Worm (Caenorhabditis elegans) whole organism, late embryonic: ENCODE data around the gene srg-50.

Source experiments
- F13H6.1 ChIP-seq: sonication (generic microtip); optimal IDR thresholded peaks from 2 replicates; lab custom pipeline; 2016; ENCODE audit warnings: missing genetic modification characterization, missing compliant biosample characterization
- K02D7.2 ChIP-seq: sonication (generic microtip); optimal IDR thresholded peaks from 2 replicates; lab custom pipeline; 2017; ENCODE audit warnings: mild to moderate bottlenecking, missing genetic modification characterization, missing compliant biosample characterization
- K09A11.1 ChIP-seq: sonication (generic microtip); optimal IDR thresholded peaks from 2 replicates; lab custom pipeline; 2017; ENCODE audit warnings: antibody characterized with exemption, mild to moderate bottlenecking, missing genetic modification characterization, missing compliant biosample characterization; ENCODE audit not compliant: insufficient read depth
- T23F11.4 ChIP-seq: fragments of 200-800 bp; sonication (Bioruptor generic); optimal IDR thresholded peaks from 2 replicates; lab custom pipeline; 2018; ENCODE audit warnings: mild to moderate bottlenecking, missing genetic modification characterization, missing compliant biosample characterization
- ahr-1 ChIP-seq: sonication (generic microtip); optimal IDR thresholded peaks from 2 replicates; lab custom pipeline; 2016; ENCODE audit warnings: missing genetic modification characterization, missing compliant biosample characterization
- ama-1 ChIP-seq: fragments of 150-350 bp; optimal IDR thresholded peaks from 2 replicates; lab custom pipeline; 2014
- ceh-14 ChIP-seq: sonication (generic microtip); optimal IDR thresholded peaks from 2 replicates; lab custom pipeline; 2016; ENCODE audit warnings: missing genotype, missing genetic modification characterization, missing compliant biosample characterization
- ceh-2 ChIP-seq: sonication (generic microtip); optimal IDR thresholded peaks from 2 replicates; lab custom pipeline; 2016; ENCODE audit warnings: missing genotype, missing genetic modification characterization, missing compliant biosample characterization
- ceh-22 ChIP-seq: sonication (generic microtip); optimal IDR thresholded peaks from 2 replicates; lab custom pipeline; 2017; ENCODE audit warnings: missing biosample characterization, missing genetic modification characterization
- ceh-24 ChIP-seq: sonication (generic microtip); optimal IDR thresholded peaks from 2 replicates; lab custom pipeline; 2016; ENCODE audit warnings: mild to moderate bottlenecking, missing genetic modification characterization, missing compliant biosample characterization
- ceh-30 ChIP-seq: fragments of 150-350 bp; optimal IDR thresholded peaks from 2 replicates; lab custom pipeline; 2014; ENCODE audit warnings: missing biosample characterization, missing genetic modification characterization
- ceh-31 ChIP-seq: sonication (generic microtip); optimal IDR thresholded peaks from 2 replicates; lab custom pipeline; 2016; ENCODE audit warnings: missing genetic modification characterization, missing compliant biosample characterization
- ceh-34 ChIP-seq: sonication (generic microtip); optimal IDR thresholded peaks from 2 replicates; lab custom pipeline; 2016; ENCODE audit warnings: mild to moderate bottlenecking, missing genetic modification characterization, missing compliant biosample characterization
- ceh-48 ChIP-seq: sonication (generic microtip); optimal IDR thresholded peaks from 2 replicates; lab custom pipeline; 2016; ENCODE audit warnings: missing genetic modification characterization, inconsistent platforms, missing compliant biosample characterization
- dmd-4 ChIP-seq: sonication (generic microtip); optimal IDR thresholded peaks from 2 replicates; lab custom pipeline; 2016; ENCODE audit warnings: borderline replicate concordance, missing genetic modification characterization, missing compliant biosample characterization
- dve-1 ChIP-seq: sonication (generic microtip); optimal IDR thresholded peaks from 2 replicates; lab custom pipeline; 2017; ENCODE audit warnings: antibody characterized with exemption, mild to moderate bottlenecking, missing genetic modification characterization, missing compliant biosample characterization
- elt-2 ChIP-seq: sonication (generic microtip); optimal IDR thresholded peaks from 2 replicates; lab custom pipeline; 2016; ENCODE audit warnings: missing genetic modification reagents, missing genetic modification characterization, missing compliant biosample characterization
- elt-4 ChIP-seq: sonication (generic microtip); optimal IDR thresholded peaks from 2 replicates; lab custom pipeline; 2016; ENCODE audit warnings: missing genetic modification characterization, missing compliant biosample characterization
- ets-4 ChIP-seq: sonication (generic microtip); optimal IDR thresholded peaks from 2 replicates; lab custom pipeline; 2016; ENCODE audit warnings: missing genetic modification characterization, missing compliant biosample characterization
- fax-1 ChIP-seq: sonication (generic microtip); optimal IDR thresholded peaks from 2 replicates; lab custom pipeline; 2016; ENCODE audit warnings: missing genotype, missing genetic modification characterization, missing compliant biosample characterization
- fkh-6 ChIP-seq: sonication (generic microtip); optimal IDR thresholded peaks from 2 replicates; lab custom pipeline; 2016; ENCODE audit warnings: missing genetic modification characterization, missing compliant biosample characterization
- gmeb-2 ChIP-seq: sonication (generic microtip); optimal IDR thresholded peaks from 2 replicates; lab custom pipeline; 2016; ENCODE audit warnings: missing genetic modification characterization, inconsistent platforms, missing compliant biosample characterization
- hlh-6 ChIP-seq: sonication (generic microtip); optimal IDR thresholded peaks from 2 replicates; lab custom pipeline; 2016; ENCODE audit warnings: missing genotype, missing genetic modification characterization, missing compliant biosample characterization
- hlh-8 ChIP-seq: sonication (generic microtip); optimal IDR thresholded peaks from 2 replicates; lab custom pipeline; 2016; ENCODE audit warnings: missing genotype, missing genetic modification characterization, missing compliant biosample characterization
- mec-3 ChIP-seq: sonication (generic microtip); optimal IDR thresholded peaks from 2 replicates; lab custom pipeline; 2016; ENCODE audit warnings: borderline replicate concordance, missing genetic modification characterization, missing compliant biosample characterization
- nhr-11 ChIP-seq: fragments of 150-350 bp; optimal IDR thresholded peaks from 2 replicates; lab custom pipeline; 2014; ENCODE audit warnings: missing biosample characterization, missing genetic modification characterization
- npax-4 ChIP-seq: sonication (generic microtip); optimal IDR thresholded peaks from 2 replicates; lab custom pipeline; 2016; ENCODE audit warnings: missing genetic modification characterization, missing compliant biosample characterization
- pag-3 ChIP-seq: sonication (generic microtip); optimal IDR thresholded peaks from 2 replicates; lab custom pipeline; 2016; ENCODE audit warnings: missing compliant biosample characterization, missing genetic modification characterization, borderline replicate concordance
- pat-9 ChIP-seq: fragments of 200-800 bp; sonication (Bioruptor generic); optimal IDR thresholded peaks from 2 replicates; lab custom pipeline; 2018; ENCODE audit warnings: mild to moderate bottlenecking, missing genetic modification characterization, moderate library complexity, missing compliant biosample characterization
- pax-1 ChIP-seq: fragments of 150-350 bp; optimal IDR thresholded peaks from 2 replicates; lab custom pipeline; 2014; ENCODE audit warnings: missing biosample characterization, missing genetic modification characterization
- pha-4 ChIP-seq: fragments of 150-350 bp; optimal IDR thresholded peaks from 2 replicates; lab custom pipeline; 2018; ENCODE audit warnings: missing biosample characterization, missing genetic modification reagents, missing genetic modification characterization
- pros-1 ChIP-seq: fragments of 150-350 bp; optimal IDR thresholded peaks from 2 replicates; lab custom pipeline; 2014; ENCODE audit warnings: missing biosample characterization, missing genetic modification reagents, missing genetic modification characterization
- rnt-1 ChIP-seq: sonication (generic microtip); optimal IDR thresholded peaks from 2 replicates; lab custom pipeline; 2016; ENCODE audit warnings: missing genetic modification characterization, missing compliant biosample characterization
- sox-2 ChIP-seq: fragments of 200-800 bp; sonication (Bioruptor generic); IDR thresholded peaks from 2 replicates; pipeline ENCODE4 v1.3.6; 2022; ENCODE audit warnings: missing genetic modification reagents, missing genetic modification characterization, missing compliant biosample characterization
- syd-9 ChIP-seq: sonication (generic microtip); optimal IDR thresholded peaks from 2 replicates; lab custom pipeline; 2016; ENCODE audit warnings: mild to moderate bottlenecking, missing genetic modification characterization, moderate library complexity, missing compliant biosample characterization
- tbx-2 ChIP-seq: sonication (generic microtip); optimal IDR thresholded peaks from 2 replicates; lab custom pipeline; 2016; ENCODE audit warnings: missing genetic modification characterization, missing compliant biosample characterization
- tbx-7 ChIP-seq: sonication (generic microtip); optimal IDR thresholded peaks from 2 replicates; lab custom pipeline; 2016; ENCODE audit warnings: missing genotype, missing genetic modification characterization, missing compliant biosample characterization
- unc-3 ChIP-seq, 2 experiments: fragments of 200-800 bp in 1 of 2; sonication (Bioruptor generic) in 1 of 2; sonication (generic microtip) in 1 of 2; conservative IDR thresholded peaks in 1 of 2; optimal IDR thresholded peaks in 1 of 2; 2 replicates each; pipeline versions ENCODE4 v1.3.6 to Lab custom; 2016 to 2022; ENCODE audit warnings: missing compliant biosample characterization in 2 of 2, missing genetic modification characterization in 2 of 2, missing genetic modification reagents in 1 of 2
- unc-86 ChIP-seq: sonication (generic microtip); optimal IDR thresholded peaks from 2 replicates; lab custom pipeline; 2016; ENCODE audit warnings: missing genetic modification characterization, missing compliant biosample characterization
- zip-5 ChIP-seq: sonication (generic microtip); optimal IDR thresholded peaks from 2 replicates; lab custom pipeline; 2016; ENCODE audit warnings: missing genetic modification characterization, missing compliant biosample characterization

Gene srg-50

ce11 chrIV:7075063-7075462 is at the start of gene srg-50:
TSS of gene srg-50 (minus strand) at chrIV:7075163.
- TF ChIP-seq ama-1 (lab: Kevin White, UChicago): no peak
- TF ChIP-seq mec-3 (tag; lab: Kevin White, UChicago): no peak
- TF ChIP-seq unc-3 (GFP tag; conservative IDR thresholded peaks at IDR 0.05; lab: Robert Waterston, UW): no peak
- TF ChIP-seq unc-3 (tag; optimal IDR thresholded peaks at IDR 0.05; lab: Kevin White, UChicago): no peak
- TF ChIP-seq ceh-30 (tag; lab: Kevin White, UChicago): no peak
- TF ChIP-seq ceh-34: no peak
- TF ChIP-seq syd-9 (tag; lab: Kevin White, UChicago): no peak
- no peak for TF ChIP-seq dmd-4 (tag; lab: Kevin White, UChicago)
- no peak for TF ChIP-seq fkh-6 (tag; lab: Kevin White, UChicago)
- TF ChIP-seq F13H6.1 (tag; lab: Kevin White, UChicago): no peak
- TF ChIP-seq pha-4: no peak
- no peak for TF ChIP-seq fax-1 (tag; lab: Kevin White, UChicago)
- no peak for TF ChIP-seq rnt-1 (tag; lab: Kevin White, UChicago)
- no peak for TF ChIP-seq hlh-8 (tag; lab: Kevin White, UChicago)
- no peak for TF ChIP-seq unc-86 (tag; lab: Kevin White, UChicago)
- no peak for TF ChIP-seq nhr-11 (tag; lab: Kevin White, UChicago)
- TF ChIP-seq ceh-14: no peak

- TF ChIP-seq ceh-22 (no peak), tbx-7 (tag; lab: Kevin White, UChicago) (no peak), sox-2 (GFP tag; lab: Robert Waterston, UW) (no peak), mec-3 (tag; lab: Kevin White, UChicago) (no peak), ets-4 (no peak), K02D7.2 (tag; lab: Kevin White, UChicago) (no peak), elt-4 (tag; lab: Kevin White, UChicago) (no peak), ceh-2 (tag; lab: Kevin White, UChicago) (no peak), hlh-6 (no peak)
Observed at ce11 chrIV:7121313-7122055, 46.5 kb upstream of the srg-50 start, which contains the start of the genes C34D4.10 and str-48. TSS of gene C34D4.10 (minus strand) at chrIV:7121413. TSS of gene str-48 (plus strand) at chrIV:7122005.

ce11 chrIV:7114599-7114998 is 39.6 kb upstream of the srg-50 start, which contains the start of gene nas-8:
TSS of gene nas-8 (plus strand) at chrIV:7114899.
- TF ChIP-seq K09A11.1 (tag; lab: Kevin White, UChicago) (no peak), pha-4 (no peak), mec-3 (tag; lab: Kevin White, UChicago) (no peak), ceh-24 (no peak), ahr-1 (no peak), dve-1 (no peak), npax-4 (tag; lab: Kevin White, UChicago) (no peak), ceh-34 (no peak), pax-1 (no peak), pat-9 (no peak), unc-86 (tag; lab: Kevin White, UChicago) (no peak), ceh-31 (tag; lab: Kevin White, UChicago) (no peak)

ce11 chrIV:7111354-7111753 is 36.4 kb upstream of the srg-50 start, which contains the start of the genes ZC477.7 and ssq-3:
TSS of gene ZC477.7 (minus strand) at chrIV:7111454.
TSS of gene ssq-3 (plus strand) at chrIV:7111604.
- TF ChIP-seq pha-4 (no peak), npax-4 (tag; lab: Kevin White, UChicago) (no peak), tbx-2 (tag; lab: Kevin White, UChicago) (no peak), hlh-6 (no peak), elt-2 (tag; lab: Kevin White, UChicago) (no peak), fax-1 (tag; lab: Kevin White, UChicago) (no peak), pag-3 (tag; lab: Kevin White, UChicago) (no peak), F13H6.1 (tag; lab: Kevin White, UChicago) (no peak), pros-1 (tag; lab: Kevin White, UChicago) (no peak), ets-4 (no peak), hlh-8 (tag; lab: Kevin White, UChicago) (no peak), ceh-22 (no peak), K02D7.2 (tag; lab: Kevin White, UChicago) (no peak), ceh-48 (no peak), zip-5 (no peak), T23F11.4 (no peak), ahr-1 (no peak), gmeb-2 (tag; lab: Kevin White, UChicago) (no peak), unc-86 (tag; lab: Kevin White, UChicago) (no peak)
- TF ChIP-seq, all 69 proteins: peak for 0
